Fruit fly (Drosophila melanogaster): Measurements from ENCODE around the gene CG11898.

DNA sequence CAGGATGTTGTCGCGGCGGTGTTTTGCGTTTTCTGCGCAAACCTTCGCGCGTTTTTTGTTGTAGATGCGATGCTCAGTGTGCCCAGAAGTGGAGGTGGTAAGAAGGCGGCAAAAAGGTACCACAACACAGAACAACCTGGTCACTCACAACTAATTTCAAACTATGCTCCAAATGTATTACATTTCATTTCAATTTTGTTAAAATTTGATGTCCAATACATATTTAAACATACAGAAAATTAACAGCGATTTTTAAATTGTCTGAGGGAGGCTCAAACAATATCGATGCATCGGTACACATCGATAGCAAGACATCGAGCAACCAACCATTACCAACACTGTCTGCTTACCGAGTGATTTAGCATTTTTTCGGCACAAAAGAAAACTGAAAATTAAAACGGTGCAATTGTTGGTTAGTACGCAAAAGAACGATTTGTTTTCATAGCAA is 12.2 kb upstream of the CG11898 start, which contains the start of the genes Slbp and Rpn2:
- no peak for TF ChIP-seq CG8478 (optimal IDR thresholded peaks at IDR 0.05)
- TF ChIP-seq EcR (GFP tag; optimal IDR thresholded peaks at IDR 0.05): no peak
- no peak for TF ChIP-seq psq (optimal IDR thresholded peaks at IDR 0.05)
- TF ChIP-seq Dll (optimal IDR thresholded peaks at IDR 0.05): no peak
- TF ChIP-seq pan (optimal IDR thresholded peaks at IDR 0.05): no peak
- no peak for TF ChIP-seq usp (GFP tag; optimal IDR thresholded peaks at IDR 0.05)
